Fruit fly (Drosophila melanogaster) whole organism: ENCODE results near the gene CG31551.

ENCODE experiments used
- Dll ChIP-seq: fragments of >200 bp; optimal IDR thresholded peaks from 2 replicates; lab custom pipeline; 2017
- EcR ChIP-seq, 2 experiments: fragments of >200 bp; optimal IDR thresholded peaks; 2 replicates each; lab custom pipeline; 2017; ENCODE audit warnings: missing biosample characterization in 2 of 2, missing genetic modification characterization in 2 of 2, missing genetic modification reagents in 2 of 2
- pan ChIP-seq: fragments of >200 bp; optimal IDR thresholded peaks from 2 replicates; lab custom pipeline; 2017
- psq ChIP-seq: fragments of >200 bp; optimal IDR thresholded peaks from 2 replicates; lab custom pipeline; 2017
- usp ChIP-seq: fragments of >200 bp; optimal IDR thresholded peaks from 2 replicates; lab custom pipeline; 2017; ENCODE audit warnings: missing biosample characterization, missing genetic modification characterization, mixed read lengths

DNA sequence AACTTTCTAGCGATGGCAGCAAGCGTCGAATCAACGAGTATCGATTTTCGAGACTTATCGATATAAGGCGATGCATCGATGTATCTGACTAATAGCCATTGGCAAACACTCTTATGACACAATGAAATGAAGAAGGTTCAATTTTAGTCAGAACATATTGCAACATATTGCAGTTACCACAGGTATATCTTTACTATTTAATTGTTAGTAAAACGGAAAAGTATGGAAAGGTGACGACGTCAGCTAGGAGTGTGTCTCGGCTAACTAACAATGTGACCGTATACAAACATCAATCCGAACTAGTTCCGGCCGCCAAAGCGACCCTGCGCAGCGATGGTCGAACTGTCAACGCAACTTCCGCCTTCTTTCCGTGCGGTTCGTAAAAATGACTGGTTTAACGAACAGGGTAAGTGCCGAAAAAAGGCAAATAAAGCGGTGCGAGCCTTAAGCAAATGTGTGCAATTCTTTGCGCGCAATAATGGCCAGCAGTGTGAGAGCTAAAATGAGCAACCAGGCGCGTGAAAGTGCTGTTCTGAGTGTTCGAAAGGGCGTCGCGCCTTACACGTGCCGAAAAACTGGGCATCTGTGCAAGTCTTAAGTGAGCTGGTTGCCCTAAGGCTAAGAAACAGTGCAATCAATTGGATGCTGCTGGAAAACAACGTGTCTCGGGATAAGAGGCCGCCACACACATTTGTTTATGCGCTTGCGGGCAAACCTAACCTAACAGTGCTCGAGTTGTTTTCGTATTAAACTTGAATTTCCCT lies 3.4 kb upstream of the CG31551 start, which contains the start of the genes Dph4, Spec2 and RpL13A:
- no peak for TF ChIP-seq pan (lab: Kevin White, UChicago)
- no peak for TF ChIP-seq usp
- no peak for TF ChIP-seq psq (lab: Kevin White, UChicago)
- no peak for TF ChIP-seq Dll
- no peak for TF ChIP-seq EcR (GFP tag; optimal IDR thresholded peaks at IDR 0.05; lab: Kevin White, UChicago)
